Fruit fly (Drosophila melanogaster): Measurements from ENCODE around the gene Ibf1.

Ibf1 gene

dm6 chr3R:9229075-9229835, 29.5 kb upstream of the Ibf1 start (continued):
- TF ChIP-seq CG12071 (GFP tag; optimal IDR thresholded peaks at IDR 0.05) (peak; percentile 26), CG14667 (GFP tag; IDR thresholded peaks at IDR 0.05) (peak; percentile 51), vnd (GFP tag; IDR thresholded peaks at IDR 0.05; ENCODE audit: partially characterized antibody) (no peak), emc (GFP tag; optimal IDR thresholded peaks at IDR 0.05) (no peak), CG9215 (GFP tag; IDR thresholded peaks at IDR 0.05) (0 out of 2 replicates have a peak, but pooled peaks have one; percentile 16), sens (GFP tag) (peak; percentile 99), sim (GFP tag; IDR thresholded peaks at IDR 0.05) (peak; percentile 60; the same call in 1 of the 2 replicates), org-1 (GFP tag; optimal IDR thresholded peaks at IDR 0.05) (peak; percentile 62), Hr78 (GFP tag; optimal IDR thresholded peaks at IDR 0.05) (peak in 1 of 2 experiments; percentile 91), BEAF-32 (GFP tag; optimal IDR thresholded peaks at IDR 0.05) (no peak), cas (GFP tag; IDR thresholded peaks at IDR 0.05) (peak; percentile 21; the same call in 1 of the 2 replicates), Fer1 (GFP tag; optimal IDR thresholded peaks at IDR 0.05) (peak; percentile 42), CG17912 (GFP tag; optimal IDR thresholded peaks at IDR 0.05) (no peak), lmd (GFP tag; IDR thresholded peaks at IDR 0.05) (peak; percentile 74), HHEX (GFP tag; optimal IDR thresholded peaks at IDR 0.05) (peak; percentile 70), CG16779 (GFP tag; IDR thresholded peaks at IDR 0.05) (no peak), gsb-n (tag; optimal IDR thresholded peaks at IDR 0.05) (peak; percentile 77), nerfin-1 (tag; optimal IDR thresholded peaks at IDR 0.05) (peak; percentile 25), CG13624 (GFP tag; optimal IDR thresholded peaks at IDR 0.05) (peak; percentile 73), CG2120 (GFP tag; optimal IDR thresholded peaks at IDR 0.05) (peak; percentile 76), D19A (tag; optimal IDR thresholded peaks at IDR 0.05) (peak; percentile 74), CG12104 (GFP tag; optimal IDR thresholded peaks at IDR 0.05) (peak; percentile 61), GATAe (GFP tag; conservative IDR thresholded peaks at IDR 0.05) (no peak), pan (optimal IDR thresholded peaks at IDR 0.05) (no peak), pan (GFP tag; optimal IDR thresholded peaks at IDR 0.05 in 1 of 2, IDR thresholded peaks at IDR 0.05 in 1 of 2) (peak in 1 of 2 experiments; percentile 81), chif (GFP tag; optimal IDR thresholded peaks at IDR 0.05) (peak; percentile 86 to 90), CG13287 (GFP tag; IDR thresholded peaks at IDR 0.05; ENCODE audit: partially characterized antibody) (peak; percentile 12; the same call in 1 of the 2 replicates), D (optimal IDR thresholded peaks at IDR 0.05) (peak; percentile 95), D (GFP tag; optimal IDR thresholded peaks at IDR 0.05) (peak; percentile 91), CG4854 (GFP tag; optimal IDR thresholded peaks at IDR 0.05) (peak; percentile 69), HLH4C (GFP tag; IDR thresholded peaks at IDR 0.05; ENCODE audit: partially characterized antibody) (no peak), CG6254 (GFP tag; optimal IDR thresholded peaks at IDR 0.05) (peak; percentile 74), Nf-YA (GFP tag; IDR thresholded peaks at IDR 0.05) (peak; percentile 59; the same call in 1 of the 2 replicates), CG43689 (GFP tag; IDR thresholded peaks at IDR 0.05) (0 out of 2 replicates have a peak, but pooled peaks have one; percentile 19), dmrt99B (tag; optimal IDR thresholded peaks at IDR 0.05) (peak; percentile 74), Jarid2 (GFP tag; optimal IDR thresholded peaks at IDR 0.05) (peak; percentile 16), CG10209 (GFP tag; optimal IDR thresholded peaks at IDR 0.05) (peak; percentile 76), TFAM (GFP tag; optimal IDR thresholded peaks at IDR 0.05) (peak; percentile 3), scrt (GFP tag; optimal IDR thresholded peaks at IDR 0.05) (no peak), Sry-δ (GFP tag; optimal IDR thresholded peaks at IDR 0.05) (peak; percentile 48), CG6791 (GFP tag; IDR thresholded peaks at IDR 0.05; ENCODE audit: partially characterized antibody) (no peak), CG8359 (GFP tag; optimal IDR thresholded peaks at IDR 0.05; ENCODE audit: borderline replicate concordance) (peak; percentile 27), bsh (GFP tag; optimal IDR thresholded peaks at IDR 0.05) (peak; percentile 89 to 99), CG17186 (GFP tag; optimal IDR thresholded peaks at IDR 0.05) (peak; percentile 54), CG15514 (GFP tag; optimal IDR thresholded peaks at IDR 0.05) (peak; percentile 3), run (tag; optimal IDR thresholded peaks at IDR 0.05) (no peak), Blimp-1 (GFP tag; optimal IDR thresholded peaks at IDR 0.05) (peak; percentile 81)
